Fruit fly (Drosophila melanogaster) whole organism, prepupa: ENCODE results near the gene CG14324.

ENCODE experiments used
- CG32006 ChIP-seq: fragments of 200-800 bp; sonication (Bioruptor generic); optimal IDR thresholded peaks from 3 replicates; lab custom pipeline; 2017; ENCODE audit warnings: missing biosample characterization, mild to moderate bottlenecking, missing genetic modification characterization
- Hr38 ChIP-seq: sonication (Bioruptor generic); optimal IDR thresholded peaks from 2 replicates; lab custom pipeline; 2016; ENCODE audit warnings: missing biosample characterization, missing genetic modification characterization
- Hr39 ChIP-seq: fragments of 200-800 bp; sonication (Bioruptor generic); optimal IDR thresholded peaks from 2 replicates; lab custom pipeline; 2016; ENCODE audit warnings: missing biosample characterization, missing genetic modification characterization

dm6 chr3R:17611411-17611810 lies 7.2 kb downstream of the CG14324 start, which contains the start of gene Edg91:
- TF ChIP-seq Hr39 (GFP tag; lab: Kevin White, UChicago) (no peak), Hr38 (GFP tag; lab: Kevin White, UChicago) (no peak), CG32006 (GFP tag; lab: Kevin White, UChicago) (no peak)
